Fruit fly (Drosophila melanogaster) whole organism, prepupa: ENCODE data around the gene Clc.

Source experiments
- Blimp-1 ChIP-seq: fragments of 200-800 bp; sonication (Bioruptor generic); optimal IDR thresholded peaks from 3 replicates; lab custom pipeline; 2017; ENCODE audit warnings: missing biosample characterization, missing genetic modification characterization, mild to moderate bottlenecking, moderate library complexity, missing genetic modification reagents
- CG10631 ChIP-seq: fragments of 200-800 bp; sonication (Bioruptor generic); optimal IDR thresholded peaks from 2 replicates; lab custom pipeline; 2016; ENCODE audit warnings: missing biosample characterization, missing genetic modification characterization
- CG10669 ChIP-seq: fragments of 200-800 bp; sonication (Bioruptor generic); optimal IDR thresholded peaks from 3 replicates; lab custom pipeline; 2018; ENCODE audit warnings: missing biosample characterization, mild to moderate bottlenecking, missing genetic modification characterization, moderate library complexity
- CG3919 ChIP-seq: fragments of 200-800 bp; sonication (Bioruptor generic); optimal IDR thresholded peaks from 3 replicates; lab custom pipeline; 2016; ENCODE audit warnings: missing biosample characterization, missing genetic modification characterization
- CG6854 ChIP-seq: fragments of 200-800 bp; sonication (Bioruptor generic); optimal IDR thresholded peaks from 2 replicates; lab custom pipeline; 2017; ENCODE audit warnings: missing biosample characterization, mild to moderate bottlenecking, missing genetic modification characterization
- CG9139 ChIP-seq: fragments of 200-800 bp; sonication (Bioruptor generic); optimal IDR thresholded peaks from 3 replicates; lab custom pipeline; 2017; ENCODE audit warnings: missing biosample characterization, mild to moderate bottlenecking, missing genetic modification characterization
- Lpt ChIP-seq: fragments of 200-800 bp; sonication (Bioruptor generic); optimal IDR thresholded peaks from 3 replicates; lab custom pipeline; 2016; ENCODE audit warnings: missing biosample characterization, missing genetic modification characterization
- Sox102F ChIP-seq: fragments of 200-800 bp; sonication (Bioruptor generic); optimal IDR thresholded peaks from 2 replicates; lab custom pipeline; 2016; ENCODE audit warnings: missing biosample characterization, mild to moderate bottlenecking, missing genetic modification characterization
- cyc ChIP-seq: fragments of 200-800 bp; sonication (Bioruptor generic); optimal IDR thresholded peaks from 3 replicates; lab custom pipeline; 2016; ENCODE audit warnings: missing biosample characterization, missing genetic modification characterization
- dsx ChIP-seq: fragments of 200-800 bp; optimal IDR thresholded peaks from 3 replicates; lab custom pipeline; 2019; ENCODE audit warnings: missing biosample characterization, mild to moderate bottlenecking, missing genetic modification characterization, moderate library complexity; ENCODE audit not compliant: poor library complexity, severe bottlenecking
- lz ChIP-seq: fragments of 200-800 bp; sonication (Bioruptor generic); optimal IDR thresholded peaks from 3 replicates; lab custom pipeline; 2016; ENCODE audit warnings: missing biosample characterization, missing genetic modification characterization
- spab ChIP-seq: fragments of 200-800 bp; sonication (Bioruptor generic); optimal IDR thresholded peaks from 2 replicates; lab custom pipeline; 2017; ENCODE audit warnings: missing biosample characterization, mild to moderate bottlenecking, missing genetic modification characterization, missing genetic modification reagents

- TF ChIP-seq spab (GFP tag; lab: Kevin White, UChicago) (peak; percentile 13), Lpt (GFP tag; lab: Kevin White, UChicago) (no peak), Blimp-1 (GFP tag; lab: Kevin White, UChicago) (no peak), lz (GFP tag; lab: Kevin White, UChicago) (no peak), cyc (no peak), CG10631 (GFP tag; lab: Kevin White, UChicago) (peak; percentile 31), CG10669 (peak; percentile 20), Sox102F (GFP tag; lab: Kevin White, UChicago) (no peak), CG3919 (GFP tag; lab: Kevin White, UChicago) (no peak), dsx (GFP tag; lab: Kevin White, UChicago) (no peak), CG9139 (no peak), CG6854 (GFP tag; lab: Kevin White, UChicago) (no peak)
Observed at dm6 chr3L:20276615-20277014, 35.8 kb downstream of the Clc start.
